Worm (Caenorhabditis elegans): ENCODE results near the gene F40H3.1.

- TF ChIP-seq T26A8.4 (GFP tag; IDR thresholded peaks at IDR 0.05) (no peak), zip-2 (tag; optimal IDR thresholded peaks at IDR 0.05) (no peak), ZK546.5 (tag; optimal IDR thresholded peaks at IDR 0.05) (no peak), ZK337.2 (GFP tag; IDR thresholded peaks at IDR 0.05) (no peak), ces-1 (GFP tag; optimal IDR thresholded peaks at IDR 0.05) (no peak), R02D3.7 (tag; optimal IDR thresholded peaks at IDR 0.05) (no peak), lin-39 (tag; optimal IDR thresholded peaks at IDR 0.05) (no peak), mes-2 (tag; optimal IDR thresholded peaks at IDR 0.05; ENCODE audit: poor library complexity, severe bottlenecking) (no peak), attf-4 (tag; optimal IDR thresholded peaks at IDR 0.05) (no peak)
Observed at ce11 chrII:6158111-6158510, 21.5 kb upstream of the F40H3.1 start.
